Fruit fly (Drosophila melanogaster) whole organism, adult: ENCODE data around the gene Galphaf.

ENCODE experiments used
- CG11617 ChIP-seq: fragments of 200-800 bp; sonication (Bioruptor generic); optimal IDR thresholded peaks from 2 replicates; lab custom pipeline; 2017; ENCODE audit warnings: mild to moderate bottlenecking, missing biosample characterization, missing genetic modification reagents, missing genetic modification characterization
- CG12768 ChIP-seq: fragments of 200-800 bp; sonication (Bioruptor generic); optimal IDR thresholded peaks from 2 replicates; lab custom pipeline; 2017; ENCODE audit warnings: missing biosample characterization, missing genetic modification characterization, mild to moderate bottlenecking, moderate library complexity, missing genetic modification reagents
- CG14711 ChIP-seq: fragments of 200-800 bp; sonication (Bioruptor generic); optimal IDR thresholded peaks from 2 replicates; lab custom pipeline; 2018; ENCODE audit warnings: missing biosample characterization, mild to moderate bottlenecking, missing genetic modification characterization, moderate library complexity
- CG1620 ChIP-seq: fragments of 200-800 bp; sonication (Bioruptor generic); optimal IDR thresholded peaks from 2 replicates; lab custom pipeline; 2016; ENCODE audit warnings: missing biosample characterization, missing genetic modification characterization
- CG33017 ChIP-seq: fragments of 200-800 bp; sonication (Bioruptor generic); optimal IDR thresholded peaks from 2 replicates; lab custom pipeline; 2018; ENCODE audit warnings: missing biosample characterization, mild to moderate bottlenecking, missing genetic modification characterization, moderate library complexity
- CG5204 ChIP-seq: fragments of 200-800 bp; sonication (Bioruptor generic); optimal IDR thresholded peaks from 2 replicates; lab custom pipeline; 2016; ENCODE audit warnings: missing biosample characterization, missing genetic modification characterization
- CG7045 ChIP-seq: fragments of 200-800 bp; sonication (Bioruptor generic); optimal IDR thresholded peaks from 2 replicates; lab custom pipeline; 2017; ENCODE audit warnings: missing biosample characterization, mild to moderate bottlenecking, missing genetic modification characterization
- CG7101 ChIP-seq: fragments of 200-800 bp; sonication (Bioruptor generic); optimal IDR thresholded peaks from 2 replicates; lab custom pipeline; 2018; ENCODE audit warnings: missing biosample characterization, mild to moderate bottlenecking, missing genetic modification characterization, moderate library complexity
- Clk ChIP-seq: fragments of 200-800 bp; sonication (Bioruptor generic); optimal IDR thresholded peaks from 2 replicates; lab custom pipeline; 2017; ENCODE audit warnings: missing biosample characterization, missing genetic modification characterization
- Crg-1 ChIP-seq: fragments of 200-800 bp; sonication (Bioruptor generic); optimal IDR thresholded peaks from 2 replicates; lab custom pipeline; 2016; ENCODE audit warnings: missing biosample characterization, missing genetic modification characterization
- Mnt ChIP-seq: fragments of 200-800 bp; sonication (Bioruptor generic); optimal IDR thresholded peaks from 2 replicates; lab custom pipeline; 2016; ENCODE audit warnings: missing biosample characterization, mild to moderate bottlenecking, missing genetic modification characterization
- bab1 ChIP-seq: fragments of 200-800 bp; sonication (Bioruptor generic); optimal IDR thresholded peaks from 3 replicates; lab custom pipeline; 2019; ENCODE audit warnings: missing biosample characterization, mild to moderate bottlenecking, missing genetic modification characterization, moderate library complexity
- cic ChIP-seq: fragments of 200-800 bp; sonication (Bioruptor generic); optimal IDR thresholded peaks from 2 replicates; lab custom pipeline; 2017; ENCODE audit warnings: missing biosample characterization, mild to moderate bottlenecking, missing genetic modification characterization, moderate library complexity
- cnc ChIP-seq, 2 experiments: fragments of >200 bp; optimal IDR thresholded peaks; 2 replicates each; lab custom pipeline; 2017
- kay ChIP-seq: fragments of 200-800 bp; sonication (Bioruptor generic); peaks from one replicate; lab custom pipeline; 2016; ENCODE audit warnings: missing biosample characterization, missing genetic modification characterization, borderline replicate concordance
- ovo ChIP-seq: fragments of 200-800 bp; sonication (Bioruptor generic); optimal IDR thresholded peaks from 2 replicates; lab custom pipeline; 2016; ENCODE audit warnings: missing biosample characterization, missing genetic modification characterization
- pad ChIP-seq: fragments of 200-800 bp; sonication (Bioruptor generic); optimal IDR thresholded peaks from 3 replicates; lab custom pipeline; 2017; ENCODE audit warnings: missing biosample characterization, missing genetic modification characterization, mild to moderate bottlenecking, moderate library complexity, missing genetic modification reagents
- tj ChIP-seq: fragments of 200-800 bp; sonication (Bioruptor generic); optimal IDR thresholded peaks from 3 replicates; lab custom pipeline; 2017; ENCODE audit warnings: missing biosample characterization, mild to moderate bottlenecking, missing genetic modification characterization, moderate library complexity
- toe ChIP-seq: fragments of 200-800 bp; sonication (Bioruptor generic); optimal IDR thresholded peaks from 2 replicates; lab custom pipeline; 2016; ENCODE audit warnings: missing biosample characterization, missing genetic modification characterization

Gene Galphaf

dm6 chr3L:16704673-16705072 lies 36.9 kb upstream of the Galphaf start, which contains the start of gene CG9692:
CG9692 (plus strand) TSS chr3L:16704973.
- TF ChIP-seq Mnt (GFP tag; lab: Kevin White, UChicago), result no peak
- peak; percentile 84 for TF ChIP-seq kay (GFP tag; lab: Kevin White, UChicago)

dm6 chr3L:16704251-16704650 lies 36.5 kb upstream of the Galphaf start:
- TF ChIP-seq tj (GFP tag; lab: Kevin White, UChicago) (peak; percentile 6), Clk (no peak), Mnt (GFP tag; lab: Kevin White, UChicago) (no peak)

dm6 chr3L:16702866-16703265 lies 35.1 kb upstream of the Galphaf start:
- TF ChIP-seq CG7045 (GFP tag; lab: Kevin White, UChicago) (no peak), CG1620 (no peak), CG33017 (no peak), CG5204 (GFP tag; lab: Kevin White, UChicago) (no peak), CG14711 (tag; lab: Kevin White, UChicago) (no peak), pad (GFP tag; lab: Kevin White, UChicago) (no peak), Clk (no peak), toe (GFP tag; lab: Kevin White, UChicago) (no peak), CG7101 (tag; lab: Kevin White, UChicago) (no peak), CG11617 (no peak), bab1 (GFP tag; lab: Kevin White, UChicago) (no peak), Crg-1 (GFP tag; lab: Kevin White, UChicago) (no peak), kay (GFP tag; lab: Kevin White, UChicago) (no peak)

- TF ChIP-seq CG11617 (no peak), toe (GFP tag; lab: Kevin White, UChicago) (no peak), Mnt (GFP tag; lab: Kevin White, UChicago) (no peak), pad (GFP tag; lab: Kevin White, UChicago) (no peak), ovo (GFP tag; lab: Kevin White, UChicago) (no peak), Clk (no peak), tj (GFP tag; lab: Kevin White, UChicago) (no peak), bab1 (GFP tag; lab: Kevin White, UChicago) (no peak), CG1620 (no peak), kay (GFP tag; lab: Kevin White, UChicago) (no peak)
Observed at dm6 chr3L:16699292-16700026, 31.7 kb upstream of the Galphaf start.

- TF ChIP-seq CG1620 (no peak), pad (GFP tag; lab: Kevin White, UChicago) (no peak), CG14711 (tag; lab: Kevin White, UChicago) (no peak), Crg-1 (GFP tag; lab: Kevin White, UChicago) (no peak)
Observed at dm6 chr3L:16698089-16698488, 30.4 kb upstream of the Galphaf start.

dm6 chr3L:16697069-16697468 lies 29.3 kb upstream of the Galphaf start:
- TF ChIP-seq CG14711 (tag; lab: Kevin White, UChicago) (peak; percentile 8), pad (GFP tag; lab: Kevin White, UChicago) (no peak), CG1620 (no peak), kay (GFP tag; lab: Kevin White, UChicago) (peak; percentile 28), toe (GFP tag; lab: Kevin White, UChicago) (no peak)

dm6 chr3L:16695076-16695847 lies 27.5 kb upstream of the Galphaf start:
- TF ChIP-seq CG5204 (GFP tag; lab: Kevin White, UChicago) (no peak), ovo (GFP tag; lab: Kevin White, UChicago) (no peak), CG7045 (GFP tag; lab: Kevin White, UChicago) (no peak), kay (GFP tag; lab: Kevin White, UChicago) (no peak), CG12768 (GFP tag; lab: Kevin White, UChicago) (no peak), CG7101 (tag; lab: Kevin White, UChicago) (no peak), CG11617 (no peak), tj (GFP tag; lab: Kevin White, UChicago) (no peak), toe (GFP tag; lab: Kevin White, UChicago) (no peak), pad (GFP tag; lab: Kevin White, UChicago) (no peak), CG14711 (tag; lab: Kevin White, UChicago) (no peak), Crg-1 (GFP tag; lab: Kevin White, UChicago) (no peak), cic (no peak), CG33017 (no peak), cnc (optimal IDR thresholded peaks at IDR 0.05; lab: Kevin White, UChicago) (no peak), CG1620 (no peak), bab1 (GFP tag; lab: Kevin White, UChicago) (no peak)
